Worm (Caenorhabditis elegans): ENCODE results near the gene K06A4.2.

DNA sequence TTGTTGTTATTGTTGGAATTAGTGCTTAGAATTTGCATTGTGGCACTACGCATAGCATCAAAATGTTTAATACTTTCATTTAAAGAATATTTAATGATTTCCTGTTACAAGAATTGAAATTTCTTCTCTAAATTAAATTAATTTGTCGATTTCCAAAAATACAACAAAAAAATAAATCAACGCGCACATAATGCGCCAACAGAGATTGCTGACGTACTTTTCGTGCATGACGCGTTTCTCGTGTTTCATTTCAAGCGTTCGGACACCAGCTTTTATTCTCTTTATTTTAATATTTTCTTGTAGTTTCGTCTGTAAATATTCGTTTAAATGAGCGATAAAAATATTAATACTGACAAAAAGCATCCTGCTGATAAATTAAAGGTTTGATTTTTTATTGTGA, 29.6 kb downstream of the K06A4.2 start, which contains the start of gene eif-2Bdelta:
- TF ChIP-seq him-1 (tag; optimal IDR thresholded peaks at IDR 0.05), result no peak
- TF ChIP-seq dao-5 (tag; optimal IDR thresholded peaks at IDR 0.05), result no peak
